Fruit fly (Drosophila melanogaster) whole organism, pupa: Measurements from ENCODE around the gene Dlic.

Experiments used
- CG10348 ChIP-seq: fragments of 200-800 bp; sonication (Bioruptor generic); IDR thresholded peaks from 2 replicates; pipeline ENCODE4 v1.3.6; 2022; ENCODE audit warnings: missing biosample characterization, missing genetic modification characterization
- CG13204 ChIP-seq: fragments of 200-800 bp; sonication (Bioruptor generic); optimal IDR thresholded peaks from 2 replicates; lab custom pipeline; 2018; ENCODE audit warnings: missing biosample characterization, mild to moderate bottlenecking, missing genetic modification characterization, moderate library complexity
- CG14655 ChIP-seq: fragments of 200-800 bp; sonication (Bioruptor generic); optimal IDR thresholded peaks from 3 replicates; lab custom pipeline; 2017; ENCODE audit warnings: mild to moderate bottlenecking, missing biosample characterization, missing genetic modification reagents, missing genetic modification characterization
- CG34367 ChIP-seq: fragments of 200-800 bp; sonication (Bioruptor generic); optimal IDR thresholded peaks from 2 replicates; lab custom pipeline; 2018; ENCODE audit warnings: missing biosample characterization, mild to moderate bottlenecking, missing genetic modification characterization
- CG4496 ChIP-seq: fragments of 200-800 bp; sonication (Bioruptor generic); IDR thresholded peaks from 3 replicates; pipeline ENCODE4 v1.3.6; 2022; ENCODE audit warnings: missing biosample characterization, missing genetic modification characterization
- CG8159 ChIP-seq: fragments of 200-800 bp; sonication (Bioruptor generic); optimal IDR thresholded peaks from 3 replicates; lab custom pipeline; 2018; ENCODE audit warnings: missing biosample characterization, mild to moderate bottlenecking, missing genetic modification characterization, moderate library complexity
- EcR ChIP-seq: fragments of 200-800 bp; sonication (Bioruptor generic); optimal IDR thresholded peaks from 3 replicates; lab custom pipeline; 2019; ENCODE audit warnings: missing biosample characterization, missing genetic modification characterization, mild to moderate bottlenecking, moderate library complexity, missing genetic modification reagents
- Pif1A ChIP-seq: fragments of 200-800 bp; sonication (Bioruptor generic); optimal IDR thresholded peaks from 3 replicates; lab custom pipeline; 2016; ENCODE audit warnings: missing biosample characterization, missing genetic modification characterization
- fd96Ca ChIP-seq: fragments of 200-800 bp; sonication (Bioruptor generic); IDR thresholded peaks from 3 replicates; pipeline ENCODE4 v1.3.6; 2022; ENCODE audit warnings: missing biosample characterization, missing genetic modification characterization
- rn ChIP-seq: fragments of 200-800 bp; sonication (Bioruptor generic); IDR thresholded peaks from 2 replicates; pipeline ENCODE4 v1.3.6; 2022; ENCODE audit warnings: missing biosample characterization, missing genetic modification characterization

DNA sequence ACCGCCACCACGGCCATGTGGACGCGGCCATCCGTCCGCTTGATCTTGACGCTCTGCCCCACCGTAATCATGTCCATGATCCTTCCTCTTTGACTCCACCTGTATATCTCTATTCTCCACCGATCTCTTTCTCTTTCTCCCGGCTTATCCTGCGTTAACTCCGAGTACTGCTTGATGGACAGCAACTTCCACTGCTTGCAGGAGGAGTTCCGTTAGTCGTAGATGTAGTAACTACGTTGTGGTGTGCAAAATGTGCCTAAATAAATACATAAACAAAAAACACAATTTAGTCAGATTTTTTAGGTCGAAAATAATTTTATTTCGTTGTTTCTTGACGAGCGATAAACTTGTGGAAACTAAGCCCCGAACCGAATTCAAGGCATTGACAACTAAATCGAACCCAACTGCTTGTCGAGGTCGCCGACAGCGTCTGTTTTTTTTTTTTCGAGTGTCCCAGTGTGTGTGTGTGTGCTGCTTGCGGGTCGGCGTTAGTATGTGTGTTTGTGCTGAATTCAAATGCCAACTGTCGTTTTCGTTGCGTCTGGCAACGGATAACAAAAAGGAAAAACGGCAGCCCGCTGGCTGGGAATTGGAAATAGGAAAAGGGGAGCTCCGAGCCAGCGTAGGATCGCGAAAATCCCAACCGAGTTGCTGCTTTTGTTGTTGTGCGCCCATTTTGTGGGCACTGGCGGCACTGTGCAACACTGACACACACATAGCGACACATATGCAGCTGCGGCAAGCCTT lies 18.2 kb upstream of the Dlic start:
- no peak for TF ChIP-seq Pif1A
- peak; percentile 15 for TF ChIP-seq EcR (GFP tag; lab: Kevin White, UChicago)
- no peak for TF ChIP-seq CG8159 (tag; lab: Kevin White, UChicago)
- TF ChIP-seq rn: no peak
- no peak for TF ChIP-seq CG34367 (tag; lab: Kevin White, UChicago)
- no peak for TF ChIP-seq CG4496
- no peak for TF ChIP-seq fd96Ca
- no peak for TF ChIP-seq CG14655 (GFP tag; lab: Kevin White, UChicago)
- TF ChIP-seq CG13204 (GFP tag; lab: Kevin White, UChicago): no peak
- no peak for TF ChIP-seq CG10348 (GFP tag; lab: Robert Waterston, UW)
